Worm (Caenorhabditis elegans): ENCODE data around the gene pink-1.
A peak's percentile ranks its signal among the peaks of the same experiment; 100 is the strongest.

The pink-1 gene

DNA sequence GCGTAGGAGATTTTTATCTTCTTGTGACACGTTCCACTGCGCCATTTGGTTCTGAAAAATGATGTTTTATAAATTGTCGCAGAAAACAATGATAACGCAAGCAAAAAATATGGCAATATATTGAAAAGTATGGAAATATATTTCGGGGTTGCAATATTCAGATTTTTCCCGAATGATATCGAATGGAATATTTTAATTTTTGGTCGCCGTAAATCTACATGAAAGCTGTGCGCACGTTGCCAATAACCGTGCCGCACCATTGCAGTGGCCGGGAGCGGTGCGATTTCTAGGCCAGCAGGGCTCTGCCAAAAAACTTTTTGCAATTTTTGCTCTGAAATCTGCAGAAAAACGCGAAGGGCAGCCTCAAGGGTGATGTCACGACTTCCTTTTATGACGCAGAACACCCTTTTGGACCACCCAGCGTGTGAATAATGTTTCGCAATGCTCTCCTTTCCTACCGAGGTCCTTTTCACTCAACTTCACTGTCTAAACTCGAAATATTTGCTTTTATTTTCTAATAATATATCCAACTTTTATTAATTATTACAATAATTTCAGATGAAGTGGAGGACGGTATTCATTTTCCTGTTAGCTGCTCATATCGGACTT is 37.3 kb downstream of the pink-1 start, which contains the start of the genes F09E5.11 and bmy-1:
Gene F09E5.11, minus strand, starts transcription at position 51 of the 609 bp plus-strand sequence.
Gene bmy-1, plus strand, starts transcription at position 559 of the 609 bp plus-strand sequence.
- TF ChIP-seq fkh-2 (tag; optimal IDR thresholded peaks at IDR 0.05), result no peak
- no peak for TF ChIP-seq daf-12 (tag; optimal IDR thresholded peaks at IDR 0.05)
- TF ChIP-seq mdl-1 (tag; optimal IDR thresholded peaks at IDR 0.05), result no peak
- no peak for TF ChIP-seq ceh-16 (tag; optimal IDR thresholded peaks at IDR 0.05)
- TF ChIP-seq R02D3.7 (tag; optimal IDR thresholded peaks at IDR 0.05), result peak; percentile 98
- no peak for TF ChIP-seq aly-2 (tag; optimal IDR thresholded peaks at IDR 0.05)
- no peak for TF ChIP-seq unc-39 (tag; optimal IDR thresholded peaks at IDR 0.05)
- peak; percentile 71 for TF ChIP-seq lsy-12 (tag; optimal IDR thresholded peaks at IDR 0.05)
- TF ChIP-seq nfya-1 (tag; optimal IDR thresholded peaks at IDR 0.05; ENCODE audit: insufficient read depth), result peak; percentile 79
- TF ChIP-seq egl-27 (tag; optimal IDR thresholded peaks at IDR 0.05), result no peak
- peak; percentile 39 for TF ChIP-seq pqm-1 (tag; optimal IDR thresholded peaks at IDR 0.05)
- TF ChIP-seq ztf-4 (tag; optimal IDR thresholded peaks at IDR 0.05), result no peak
- no peak for TF ChIP-seq unc-62 (GFP tag; optimal IDR thresholded peaks at IDR 0.05)
- TF ChIP-seq pha-4 (tag; optimal IDR thresholded peaks at IDR 0.05), result peak; percentile 75
- TF ChIP-seq nhr-43 (tag; optimal IDR thresholded peaks at IDR 0.05; ENCODE audit: poor library complexity, severe bottlenecking), result peak; percentile 88
- TF ChIP-seq nhr-11 (tag; optimal IDR thresholded peaks at IDR 0.05), result no peak
- peak; percentile 85 for TF ChIP-seq elt-2 (tag; optimal IDR thresholded peaks at IDR 0.05)
- TF ChIP-seq nhr-76 (tag; optimal IDR thresholded peaks at IDR 0.05), result no peak
- no peak for TF ChIP-seq sea-2 (GFP tag; optimal IDR thresholded peaks at IDR 0.05)
- TF ChIP-seq fkh-10 (GFP tag; optimal IDR thresholded peaks at IDR 0.05), result peak; percentile 58
- TF ChIP-seq nhr-28 (tag; optimal IDR thresholded peaks at IDR 0.05), result no peak
- TF ChIP-seq nhr-237 (tag; optimal IDR thresholded peaks at IDR 0.05), result no peak
- no peak for TF ChIP-seq zag-1 (tag; optimal IDR thresholded peaks at IDR 0.05)
- peak; percentile 70 for TF ChIP-seq nhr-25 (tag; optimal IDR thresholded peaks at IDR 0.05)
- no peak for TF ChIP-seq elt-3 (tag; optimal IDR thresholded peaks at IDR 0.05)
- peak; percentile 40 for TF ChIP-seq skn-1 (tag; optimal IDR thresholded peaks at IDR 0.05)
- no peak for TF ChIP-seq ceh-9 (tag; optimal IDR thresholded peaks at IDR 0.05)
- TF ChIP-seq nhr-12 (tag; optimal IDR thresholded peaks at IDR 0.05), result no peak
- peak; percentile 78 for TF ChIP-seq ceh-82 (tag; optimal IDR thresholded peaks at IDR 0.05)
- peak; percentile 35 for TF ChIP-seq jun-1 (tag; optimal IDR thresholded peaks at IDR 0.05)
- no peak for TF ChIP-seq eor-1 (tag; optimal IDR thresholded peaks at IDR 0.05)
- TF ChIP-seq ZK546.5 (tag; optimal IDR thresholded peaks at IDR 0.05), result no peak
- TF ChIP-seq ztf-11 (tag; optimal IDR thresholded peaks at IDR 0.05), result no peak
- TF ChIP-seq hmg-11 (tag; optimal IDR thresholded peaks at IDR 0.05), result peak; percentile 70
- TF ChIP-seq nhr-23 (tag; optimal IDR thresholded peaks at IDR 0.05), result peak; percentile 62
- no peak for TF ChIP-seq ama-1 (optimal IDR thresholded peaks at IDR 0.05)
- peak; percentile 81 for TF ChIP-seq snpc-4 (tag; optimal IDR thresholded peaks at IDR 0.05)
- TF ChIP-seq fos-1 (tag; optimal IDR thresholded peaks at IDR 0.05), result no peak
- peak; percentile 17 for TF ChIP-seq tbx-2 (tag; optimal IDR thresholded peaks at IDR 0.05)
- TF ChIP-seq egl-5 (tag; optimal IDR thresholded peaks at IDR 0.05), result peak; percentile 51
- no peak for TF ChIP-seq mml-1 (tag; optimal IDR thresholded peaks at IDR 0.05)
- peak; percentile 70 for TF ChIP-seq ceh-28 (tag; optimal IDR thresholded peaks at IDR 0.05)
- peak; percentile 80 for TF ChIP-seq lin-39 (tag; optimal IDR thresholded peaks at IDR 0.05)
- no peak for TF ChIP-seq nhr-67 (tag; optimal IDR thresholded peaks at IDR 0.05)
- TF ChIP-seq lin-15B (tag; optimal IDR thresholded peaks at IDR 0.05), result peak; percentile 89
- TF ChIP-seq nhr-77 (tag; optimal IDR thresholded peaks at IDR 0.05), result no peak
